Worm (Caenorhabditis elegans) whole organism, L3 larva: ENCODE measurements around the gene cest-13.

ENCODE experiments used
- ZK546.5 ChIP-seq: sonication (generic microtip); optimal IDR thresholded peaks from 2 replicates; lab custom pipeline; 2017; ENCODE audit warnings: missing biosample characterization, missing genetic modification characterization
- aly-2 ChIP-seq: fragments of 150-350 bp; optimal IDR thresholded peaks from 2 replicates; lab custom pipeline; 2014; ENCODE audit warnings: missing biosample characterization, missing genetic modification characterization
- ama-1 ChIP-seq: fragments of 150-350 bp; optimal IDR thresholded peaks from 2 replicates; lab custom pipeline; 2018
- ceh-16 ChIP-seq: sonication (generic microtip); optimal IDR thresholded peaks from 2 replicates; lab custom pipeline; 2017; ENCODE audit warnings: missing biosample characterization, missing genetic modification characterization
- ceh-28 ChIP-seq: fragments of 150-350 bp; optimal IDR thresholded peaks from 2 replicates; lab custom pipeline; 2014; ENCODE audit warnings: missing biosample characterization, missing genetic modification reagents, missing genetic modification characterization
- ceh-82 ChIP-seq: fragments of 150-350 bp; optimal IDR thresholded peaks from 2 replicates; lab custom pipeline; 2014; ENCODE audit warnings: missing biosample characterization, missing genetic modification characterization
- ceh-9 ChIP-seq: sonication (generic microtip); optimal IDR thresholded peaks from 2 replicates; lab custom pipeline; 2018; ENCODE audit warnings: missing biosample characterization, missing genetic modification characterization
- daf-12 ChIP-seq: fragments of 150-350 bp; optimal IDR thresholded peaks from 2 replicates; lab custom pipeline; 2014; ENCODE audit warnings: missing biosample characterization, missing genetic modification reagents, missing genetic modification characterization
- egl-27 ChIP-seq: sonication (generic microtip); optimal IDR thresholded peaks from 4 replicates; lab custom pipeline; 2017; ENCODE audit warnings: missing biosample characterization, missing genetic modification reagents, missing genetic modification characterization
- egl-5 ChIP-seq: fragments of 150-350 bp; optimal IDR thresholded peaks from 2 replicates; lab custom pipeline; 2017; ENCODE audit warnings: missing biosample characterization, missing genetic modification reagents, missing genetic modification characterization, inconsistent platforms
- elt-1 ChIP-seq: fragments of 150-350 bp; optimal IDR thresholded peaks from 2 replicates; lab custom pipeline; 2014; ENCODE audit warnings: missing biosample characterization, missing genetic modification characterization
- elt-2 ChIP-seq: sonication (generic microtip); optimal IDR thresholded peaks from 2 replicates; lab custom pipeline; 2016; ENCODE audit warnings: missing genetic modification reagents, mild to moderate bottlenecking, missing genetic modification characterization, missing compliant biosample characterization
- elt-3 ChIP-seq, 3 experiments: fragments of 150-350 bp in 1 of 3; sonication (generic microtip) in 2 of 3; optimal IDR thresholded peaks; 2 replicates in 2 of 3; 4 replicates in 1 of 3; lab custom pipeline; 2014 to 2017; ENCODE audit warnings: missing biosample characterization in 3 of 3, missing genetic modification characterization in 3 of 3
- eor-1 ChIP-seq, 2 experiments: fragments of 150-350 bp; optimal IDR thresholded peaks; 2 replicates each; lab custom pipeline; 2014 to 2018; ENCODE audit warnings: missing biosample characterization in 2 of 2, missing genetic modification characterization in 2 of 2
- fkh-2 ChIP-seq: fragments of 150-350 bp; optimal IDR thresholded peaks from 2 replicates; lab custom pipeline; 2014; ENCODE audit warnings: missing biosample characterization, missing genetic modification reagents, missing genetic modification characterization
- fos-1 ChIP-seq: fragments of 150-350 bp; optimal IDR thresholded peaks from 2 replicates; lab custom pipeline; 2014; ENCODE audit warnings: missing biosample characterization, missing genetic modification characterization
- lin-39 ChIP-seq: fragments of 150-350 bp; optimal IDR thresholded peaks from 2 replicates; lab custom pipeline; 2018; ENCODE audit warnings: missing biosample characterization, missing genetic modification reagents, missing genetic modification characterization
- lsy-12 ChIP-seq: sonication (generic microtip); optimal IDR thresholded peaks from 2 replicates; lab custom pipeline; 2016; ENCODE audit warnings: mild to moderate bottlenecking, missing genetic modification characterization, missing compliant biosample characterization
- mdl-1 ChIP-seq: fragments of 150-350 bp; optimal IDR thresholded peaks from 2 replicates; lab custom pipeline; 2014; ENCODE audit warnings: missing biosample characterization, missing genetic modification characterization
- nfya-1 ChIP-seq: sonication (generic microtip); optimal IDR thresholded peaks from 2 replicates; lab custom pipeline; 2017; ENCODE audit warnings: missing genetic modification characterization, mild to moderate bottlenecking, missing compliant biosample characterization, antibody characterized with exemption, moderate library complexity; ENCODE audit not compliant: insufficient read depth
- nhr-11 ChIP-seq: fragments of 150-350 bp; optimal IDR thresholded peaks from 2 replicates; lab custom pipeline; 2014; ENCODE audit warnings: missing biosample characterization, missing genetic modification characterization
- nhr-12 ChIP-seq: fragments of 150-350 bp; optimal IDR thresholded peaks from 2 replicates; lab custom pipeline; 2014; ENCODE audit warnings: missing biosample characterization, missing genetic modification characterization
- nhr-23 ChIP-seq: fragments of 150-350 bp; optimal IDR thresholded peaks from 2 replicates; lab custom pipeline; 2014; ENCODE audit warnings: missing biosample characterization, missing genetic modification reagents, missing genetic modification characterization
- nhr-237 ChIP-seq: fragments of 150-350 bp; optimal IDR thresholded peaks from 2 replicates; lab custom pipeline; 2014; ENCODE audit warnings: missing biosample characterization, missing genetic modification characterization
- nhr-25 ChIP-seq: sonication (generic microtip); optimal IDR thresholded peaks from 2 replicates; lab custom pipeline; 2017; ENCODE audit warnings: missing biosample characterization, missing genetic modification characterization
- nhr-28 ChIP-seq: fragments of 150-350 bp; optimal IDR thresholded peaks from 2 replicates; lab custom pipeline; 2014; ENCODE audit warnings: missing biosample characterization, missing genetic modification characterization
- nhr-43 ChIP-seq: sonication (generic microtip); optimal IDR thresholded peaks from 2 replicates; lab custom pipeline; 2016; ENCODE audit warnings: mild to moderate bottlenecking, missing genetic modification characterization, missing compliant biosample characterization; ENCODE audit not compliant: poor library complexity, severe bottlenecking
- nhr-67 ChIP-seq: fragments of 150-350 bp; optimal IDR thresholded peaks from 2 replicates; lab custom pipeline; 2014; ENCODE audit warnings: missing biosample characterization, missing genetic modification characterization
- nhr-76 ChIP-seq: fragments of 150-350 bp; sonication (generic microtip); optimal IDR thresholded peaks from 5 replicates; lab custom pipeline; 2014; ENCODE audit warnings: missing biosample characterization, missing genetic modification characterization
- nhr-77 ChIP-seq: fragments of 150-350 bp; optimal IDR thresholded peaks from 2 replicates; lab custom pipeline; 2014; ENCODE audit warnings: missing biosample characterization, missing genetic modification characterization
- pha-4 ChIP-seq: fragments of 150-350 bp; optimal IDR thresholded peaks from 2 replicates; lab custom pipeline; 2014; ENCODE audit warnings: missing biosample characterization, missing genetic modification reagents, missing genetic modification characterization
- pqm-1 ChIP-seq: fragments of 150-350 bp; optimal IDR thresholded peaks from 2 replicates; lab custom pipeline; 2017; ENCODE audit warnings: missing biosample characterization, missing genetic modification characterization, inconsistent platforms
- sea-2 ChIP-seq: fragments of 150-350 bp; sonication (generic microtip); optimal IDR thresholded peaks from 4 replicates; lab custom pipeline; 2014; ENCODE audit warnings: missing biosample characterization, missing genetic modification reagents, missing genetic modification characterization
- snpc-4 ChIP-seq: fragments of 150-350 bp; optimal IDR thresholded peaks from 2 replicates; lab custom pipeline; 2014; ENCODE audit warnings: missing biosample characterization, missing genetic modification characterization
- tbx-2 ChIP-seq: sonication (generic microtip); optimal IDR thresholded peaks from 2 replicates; lab custom pipeline; 2016; ENCODE audit warnings: mild to moderate bottlenecking, missing genetic modification characterization, missing compliant biosample characterization
- unc-39 ChIP-seq: sonication (generic microtip); optimal IDR thresholded peaks from 4 replicates; lab custom pipeline; 2017; ENCODE audit warnings: missing biosample characterization, missing genetic modification characterization
- unc-62 ChIP-seq: fragments of 150-350 bp; sonication (generic microtip); optimal IDR thresholded peaks from 4 replicates; lab custom pipeline; 2014; ENCODE audit warnings: missing biosample characterization, missing genetic modification reagents, missing genetic modification characterization
- ztf-11 ChIP-seq: fragments of 150-350 bp; optimal IDR thresholded peaks from 2 replicates; lab custom pipeline; 2014; ENCODE audit warnings: missing biosample characterization, missing genetic modification characterization
- ztf-4 ChIP-seq: fragments of 150-350 bp; optimal IDR thresholded peaks from 2 replicates; lab custom pipeline; 2014; ENCODE audit warnings: missing biosample characterization, missing genetic modification characterization

The cest-13 gene

ce11 chrX:13728991-13729390, 31.0 kb upstream of the cest-13 start:
- TF ChIP-seq ceh-16: no peak
- TF ChIP-seq nhr-11 (tag; lab: Kevin White, UChicago): no peak
- no peak for TF ChIP-seq nhr-77 (tag; lab: Kevin White, UChicago)
- TF ChIP-seq nhr-76 (tag; lab: Kevin White, UChicago): no peak
- no peak for TF ChIP-seq nhr-67
- no peak for TF ChIP-seq eor-1 (tag; optimal IDR thresholded peaks at IDR 0.05; lab: Kevin White, UChicago)
- TF ChIP-seq ztf-4 (tag; lab: Kevin White, UChicago): no peak
- TF ChIP-seq snpc-4: no peak
- TF ChIP-seq aly-2: no peak
- TF ChIP-seq ceh-28: no peak
- TF ChIP-seq ceh-82 (tag; lab: Kevin White, UChicago): no peak
- no peak for TF ChIP-seq unc-62 (GFP tag; lab: Kevin White, UChicago)
- no peak for TF ChIP-seq mdl-1 (tag; lab: Kevin White, UChicago)
- TF ChIP-seq fos-1 (tag; lab: Kevin White, UChicago): no peak
- TF ChIP-seq nhr-12 (tag; lab: Kevin White, UChicago): no peak
- TF ChIP-seq lsy-12 (tag; lab: Kevin White, UChicago): no peak
- TF ChIP-seq pha-4: no peak
- no peak for TF ChIP-seq elt-2 (tag; lab: Kevin White, UChicago)

- TF ChIP-seq fkh-2 (tag; lab: Kevin White, UChicago): no peak
- no peak for TF ChIP-seq ceh-82 (tag; lab: Kevin White, UChicago)
- TF ChIP-seq ceh-16: no peak
Observed at ce11 chrX:13729724-13730123, 30.3 kb upstream of the cest-13 start.

DNA sequence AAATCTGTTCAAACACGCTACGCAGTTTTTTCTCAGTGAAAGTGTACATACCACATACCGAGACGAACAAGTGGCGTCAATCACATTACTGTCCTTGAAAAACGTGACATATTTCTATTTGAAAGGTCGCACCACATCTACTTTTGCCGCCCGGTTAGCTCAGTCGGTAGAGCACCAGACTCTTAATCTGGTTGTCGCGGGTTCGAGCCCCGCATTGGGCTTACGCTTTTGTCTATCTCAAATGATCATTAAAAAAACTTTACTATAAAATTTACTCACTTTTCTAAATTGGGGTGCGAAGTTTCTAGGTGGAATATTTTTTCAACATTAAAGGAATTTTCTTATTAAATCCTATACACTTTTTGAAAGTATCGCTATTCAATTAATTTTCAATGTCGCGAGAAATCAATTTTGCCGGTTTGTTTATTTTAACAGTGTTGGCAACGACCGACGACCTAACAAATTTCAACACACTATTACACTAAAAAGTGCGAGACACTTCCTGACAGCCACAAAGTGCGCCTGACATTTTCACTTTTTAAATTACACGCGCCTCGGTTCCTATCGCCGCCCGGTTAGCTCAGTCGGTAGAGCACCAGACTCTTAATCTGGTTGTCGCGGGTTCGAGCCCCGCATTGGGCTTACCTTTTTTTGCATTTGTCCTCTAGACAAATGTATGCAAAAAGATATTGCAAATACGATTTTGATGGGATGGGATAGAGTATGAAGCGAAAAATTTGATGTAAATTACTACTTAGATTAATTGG, 29.6 kb upstream of the cest-13 start:
- no peak for TF ChIP-seq pqm-1 (tag; lab: Kevin White, UChicago)
- peak; percentile 27 for TF ChIP-seq nfya-1
- peak; percentile 72 for TF ChIP-seq pha-4
- peak; percentile 24 for TF ChIP-seq lin-39 (tag; lab: Kevin White, UChicago)
- TF ChIP-seq nhr-25 (tag; lab: Kevin White, UChicago): peak; percentile 54
- peak; percentile 25 for TF ChIP-seq elt-2 (tag; lab: Kevin White, UChicago)
- peak; percentile 53 for TF ChIP-seq nhr-43 (tag; lab: Kevin White, UChicago)
- TF ChIP-seq nhr-77 (tag; lab: Kevin White, UChicago): no peak
- TF ChIP-seq eor-1 (tag; optimal IDR thresholded peaks at IDR 0.05; lab: Kevin White, UChicago): no peak
- peak; percentile 41 for TF ChIP-seq nhr-23 (tag; lab: Kevin White, UChicago)
- TF ChIP-seq tbx-2 (tag; lab: Kevin White, UChicago): no peak
- TF ChIP-seq snpc-4: no peak
- TF ChIP-seq, all 47 proteins: peak for 7

ce11 chrX:13736679-13737078, 23.4 kb upstream of the cest-13 start:
- TF ChIP-seq nhr-25 (tag; lab: Kevin White, UChicago): peak; percentile 16
- peak; percentile 28 for TF ChIP-seq nhr-23 (tag; lab: Kevin White, UChicago)
- peak; percentile 88 for TF ChIP-seq elt-1 (tag; lab: Kevin White, UChicago)
- no peak for TF ChIP-seq nhr-11 (tag; lab: Kevin White, UChicago)
- no peak for TF ChIP-seq nfya-1
- no peak for TF ChIP-seq eor-1 (tag; optimal IDR thresholded peaks at IDR 0.05; lab: Kevin White, UChicago)
- no peak for TF ChIP-seq ama-1 (lab: Kevin White, UChicago)
- no peak for TF ChIP-seq unc-62 (GFP tag; lab: Kevin White, UChicago)
- no peak for TF ChIP-seq ZK546.5 (tag; lab: Kevin White, UChicago)
- TF ChIP-seq egl-27 (tag; lab: Kevin White, UChicago): no peak
- TF ChIP-seq, all 47 proteins: peak for 3

- TF ChIP-seq nhr-43 (tag; lab: Kevin White, UChicago) (no peak), unc-39 (no peak), ceh-9 (tag; lab: Kevin White, UChicago) (no peak), elt-2 (tag; lab: Kevin White, UChicago) (no peak), ceh-16 (no peak), nhr-25 (tag; lab: Kevin White, UChicago) (no peak), egl-5 (tag; lab: Kevin White, UChicago) (no peak), elt-1 (tag; lab: Kevin White, UChicago) (no peak), nhr-11 (tag; lab: Kevin White, UChicago) (no peak), sea-2 (no peak), daf-12 (no peak), ceh-28 (peak; percentile 15), ama-1 (lab: Kevin White, UChicago) (no peak), snpc-4 (no peak), nfya-1 (peak; percentile 45), ceh-82 (tag; lab: Kevin White, UChicago) (no peak), ZK546.5 (tag; lab: Kevin White, UChicago) (no peak), elt-3 (tag; optimal IDR thresholded peaks at IDR 0.05; lab: Kevin White, UChicago) (no peak), nhr-76 (tag; lab: Kevin White, UChicago) (no peak), nhr-77 (tag; lab: Kevin White, UChicago) (no peak), nhr-28 (tag; lab: Kevin White, UChicago) (no peak), nhr-237 (tag; lab: Kevin White, UChicago) (no peak), pha-4 (no peak), ztf-11 (tag; lab: Kevin White, UChicago) (no peak), lin-39 (tag; lab: Kevin White, UChicago) (peak; percentile 59)
Observed at ce11 chrX:13739125-13739820, 20.8 kb upstream of the cest-13 start.
